Fruit fly (Drosophila melanogaster): Measurements from ENCODE around the gene Fbp2.
A peak's percentile ranks its signal among the peaks of the same experiment; 100 is the strongest.

Gene Fbp2

dm6 chr2L:9455157-9455556 is 28.6 kb downstream of the Fbp2 start:
- TF ChIP-seq CTCF (optimal IDR thresholded peaks at IDR 0.05): no peak
- TF ChIP-seq CG8478 (optimal IDR thresholded peaks at IDR 0.05): no peak

DNA sequence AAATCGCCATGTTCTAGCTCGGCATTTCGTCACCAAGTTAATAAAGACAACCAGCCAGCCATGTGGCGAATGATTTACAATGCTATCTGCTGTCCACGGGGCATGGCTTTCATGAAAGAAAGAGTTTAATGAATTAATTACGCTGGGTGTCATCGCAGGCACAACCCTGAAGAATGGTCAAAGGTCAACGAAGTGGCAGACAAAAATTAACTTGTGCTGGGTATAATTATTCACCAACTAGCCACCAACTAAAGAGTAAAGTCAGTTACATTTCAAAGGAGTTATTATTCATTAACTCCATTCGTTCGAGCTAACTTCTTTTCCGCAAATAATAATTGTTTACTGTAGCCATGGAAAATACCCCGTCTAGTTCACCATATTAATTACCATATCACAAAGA is 30.9 kb downstream of the Fbp2 start:
- TF ChIP-seq CG8478 (optimal IDR thresholded peaks at IDR 0.05) (no peak), CTCF (optimal IDR thresholded peaks at IDR 0.05) (no peak)

DNA sequence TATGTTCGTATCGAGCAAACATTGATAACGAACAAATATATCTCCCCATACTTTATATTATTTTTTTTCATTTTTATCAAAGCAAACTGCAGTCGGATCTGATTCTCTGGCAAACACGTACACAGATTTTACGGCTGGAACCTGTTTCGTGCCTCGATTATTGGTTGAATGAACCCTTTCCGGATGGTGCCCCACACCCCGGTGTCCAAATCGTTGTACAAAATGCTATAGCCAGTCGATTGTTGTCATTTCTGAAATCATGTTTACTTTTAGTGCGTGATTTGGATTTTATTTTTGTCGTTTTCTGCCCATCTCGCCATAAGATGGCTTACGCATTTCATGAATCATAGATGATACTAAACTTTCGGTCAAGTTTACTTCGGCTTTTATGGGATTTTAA is 31.3 kb downstream of the Fbp2 start:
- no peak for TF ChIP-seq CTCF (optimal IDR thresholded peaks at IDR 0.05)
- TF ChIP-seq CG8478 (optimal IDR thresholded peaks at IDR 0.05): no peak

dm6 chr2L:9459372-9460091 is 32.9 kb downstream of the Fbp2 start:
- no peak for TF ChIP-seq CG8478 (optimal IDR thresholded peaks at IDR 0.05)
- TF ChIP-seq CTCF (optimal IDR thresholded peaks at IDR 0.05): no peak

DNA sequence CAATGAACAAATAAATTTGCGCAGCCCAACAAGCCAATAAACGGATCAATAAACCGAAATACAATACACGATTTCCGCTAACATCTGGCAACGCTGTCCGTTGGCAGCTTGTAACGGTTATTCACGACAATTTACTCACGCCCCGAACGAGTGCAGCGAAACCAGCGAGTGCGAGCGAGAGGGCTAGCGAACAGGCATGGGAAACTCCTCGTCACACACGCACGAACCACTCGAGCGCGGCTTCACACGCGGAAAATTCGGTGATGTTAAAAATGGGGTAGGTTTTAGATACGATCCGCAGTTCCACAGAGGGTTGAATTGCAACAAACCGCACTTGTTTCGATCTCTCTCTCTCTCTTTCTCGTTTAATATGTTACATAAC is 33.5 kb downstream of the Fbp2 start:
- TF ChIP-seq CG8478 (optimal IDR thresholded peaks at IDR 0.05) (no peak), CTCF (optimal IDR thresholded peaks at IDR 0.05) (no peak)

- peak in 1 of 2 experiments; percentile 49 for TF ChIP-seq CTCF (optimal IDR thresholded peaks at IDR 0.05)
- TF ChIP-seq CG8478 (optimal IDR thresholded peaks at IDR 0.05): no peak
These were observed 38.0 kb downstream of the Fbp2 start for dm6 chr2L:9464455-9465063.

dm6 chr2L:9467392-9467791 is 40.8 kb downstream of the Fbp2 start:
- no peak for TF ChIP-seq CTCF (optimal IDR thresholded peaks at IDR 0.05)
- no peak for TF ChIP-seq CG8478 (optimal IDR thresholded peaks at IDR 0.05)
